Fruit fly (Drosophila melanogaster) whole organism, embryonic: ENCODE results near the gene CG6830.

ENCODE experiments used
- Atf6 ChIP-seq: fragments of 200-800 bp; sonication (Bioruptor generic); IDR thresholded peaks from 2 replicates; pipeline ENCODE4 v1.3.6; 2022; ENCODE audit warnings: missing biosample characterization, missing genetic modification characterization
- Awh ChIP-seq: fragments of 200-800 bp; sonication (Bioruptor generic); IDR thresholded peaks from 2 replicates; pipeline ENCODE4, ENCODE4 v1.3.6; 2022; ENCODE audit warnings: missing biosample characterization, missing genetic modification characterization
- Blimp-1 ChIP-seq: fragments of 200-800 bp; sonication (Bioruptor generic); optimal IDR thresholded peaks from 3 replicates; lab custom pipeline; 2018; ENCODE audit warnings: missing biosample characterization, missing genetic modification characterization, mild to moderate bottlenecking, moderate library complexity, missing genetic modification reagents
- BtbVII ChIP-seq: fragments of 200-800 bp; sonication (Bioruptor generic); optimal IDR thresholded peaks from 3 replicates; lab custom pipeline; 2017; ENCODE audit warnings: missing biosample characterization, mild to moderate bottlenecking, missing genetic modification characterization
- C15 ChIP-seq: fragments of 200-800 bp; sonication (Bioruptor generic); IDR thresholded peaks from 3 replicates; pipeline ENCODE4 v1.3.6; 2022; ENCODE audit warnings: missing biosample characterization, missing genetic modification characterization
- CG10565 ChIP-seq: fragments of 200-800 bp; sonication (Bioruptor generic); optimal IDR thresholded peaks from 3 replicates; lab custom pipeline; 2016; ENCODE audit warnings: missing biosample characterization, mild to moderate bottlenecking, missing genetic modification characterization
- CG11504 ChIP-seq: fragments of 200-800 bp; sonication (Bioruptor generic); optimal IDR thresholded peaks from 3 replicates; lab custom pipeline; 2019; ENCODE audit warnings: missing biosample characterization, mild to moderate bottlenecking, missing genetic modification characterization, moderate library complexity
- CG11696 ChIP-seq: fragments of 200-800 bp; sonication (Bioruptor generic); IDR thresholded peaks from 2 replicates; pipeline ENCODE4 v1.3.6; 2022; ENCODE audit warnings: missing biosample characterization, missing genetic modification characterization
- CG12659 ChIP-seq: fragments of 200-800 bp; sonication (Bioruptor generic); optimal IDR thresholded peaks from 3 replicates; lab custom pipeline; 2017; ENCODE audit warnings: mild to moderate bottlenecking, missing biosample characterization, missing genetic modification reagents, missing genetic modification characterization
- CG13287 ChIP-seq: fragments of 200-800 bp; sonication (Bioruptor generic); IDR thresholded peaks from 2 replicates; pipeline ENCODE4 v1.3.6; 2022; ENCODE audit warnings: missing biosample characterization, missing genetic modification characterization; ENCODE audit not compliant: partially characterized antibody
- CG14965 ChIP-seq: fragments of 200-800 bp; sonication (Bioruptor generic); optimal IDR thresholded peaks from 2 replicates; lab custom pipeline; 2016; ENCODE audit warnings: missing biosample characterization, missing genetic modification characterization, borderline replicate concordance
- CG16815 ChIP-seq: fragments of 200-800 bp; sonication (Bioruptor generic); optimal IDR thresholded peaks from 3 replicates; lab custom pipeline; 2017; ENCODE audit warnings: missing biosample characterization, mild to moderate bottlenecking, missing genetic modification characterization
- CG2202 ChIP-seq: fragments of 200-800 bp; sonication (Bioruptor generic); optimal IDR thresholded peaks from 2 replicates; lab custom pipeline; 2018; ENCODE audit warnings: missing biosample characterization, mild to moderate bottlenecking, missing genetic modification characterization
- CG2875 ChIP-seq: fragments of 200-800 bp; sonication (Bioruptor generic); optimal IDR thresholded peaks from 2 replicates; lab custom pipeline; 2017; ENCODE audit warnings: missing biosample characterization, mild to moderate bottlenecking, missing genetic modification characterization, missing genetic modification reagents
- CG30020 ChIP-seq: fragments of 200-800 bp; optimal IDR thresholded peaks from 2 replicates; lab custom pipeline; 2019; ENCODE audit warnings: missing biosample characterization, mild to moderate bottlenecking, missing genetic modification characterization, moderate library complexity
- CG42726 ChIP-seq: fragments of 200-800 bp; sonication (Bioruptor generic); IDR thresholded peaks from 2 replicates; pipeline ENCODE4 v1.3.6; 2022; ENCODE audit warnings: missing biosample characterization, missing genetic modification characterization; ENCODE audit not compliant: partially characterized antibody
- CG4282 ChIP-seq: fragments of 200-800 bp; sonication (Bioruptor generic); optimal IDR thresholded peaks from 2 replicates; lab custom pipeline; 2016; ENCODE audit warnings: missing biosample characterization, missing genetic modification characterization
- CG6254 ChIP-seq: fragments of 200-800 bp; sonication (Bioruptor generic); optimal IDR thresholded peaks from 3 replicates; lab custom pipeline; 2017; ENCODE audit warnings: mild to moderate bottlenecking, missing biosample characterization, missing genetic modification reagents, missing genetic modification characterization
- CG6654 ChIP-seq: fragments of 200-800 bp; sonication (Bioruptor generic); optimal IDR thresholded peaks from 2 replicates; lab custom pipeline; 2017; ENCODE audit warnings: missing biosample characterization, mild to moderate bottlenecking, missing genetic modification characterization
- CG6813 ChIP-seq: fragments of 200-800 bp; sonication (Bioruptor generic); optimal IDR thresholded peaks from 2 replicates; lab custom pipeline; 2017; ENCODE audit warnings: missing biosample characterization, missing genetic modification characterization, mild to moderate bottlenecking, moderate library complexity, missing genetic modification reagents
- CG8281 ChIP-seq: fragments of 200-800 bp; sonication (Bioruptor generic); optimal IDR thresholded peaks from 2 replicates; lab custom pipeline; 2018; ENCODE audit warnings: missing biosample characterization, mild to moderate bottlenecking, missing genetic modification characterization, moderate library complexity
- CG8478 ChIP-seq: fragments of >200 bp; optimal IDR thresholded peaks from 2 replicates; lab custom pipeline; 2018
- CG9215 ChIP-seq: fragments of 200-800 bp; sonication (Bioruptor generic); IDR thresholded peaks from 2 replicates; pipeline ENCODE4 v1.3.6; 2022; ENCODE audit warnings: missing biosample characterization, missing genetic modification characterization
- Drgx ChIP-seq: fragments of 200-800 bp; sonication (Bioruptor generic); IDR thresholded peaks from 2 replicates; pipeline ENCODE4 v1.3.6; 2022; ENCODE audit warnings: missing biosample characterization, missing genetic modification characterization
- Ets97D ChIP-seq: fragments of 200-800 bp; sonication (Bioruptor generic); optimal IDR thresholded peaks from 3 replicates; lab custom pipeline; 2016; ENCODE audit warnings: missing biosample characterization, missing genetic modification characterization
- Gug ChIP-seq: fragments of 200-800 bp; sonication (Bioruptor generic); IDR thresholded peaks from 4 replicates; pipeline ENCODE4 v1.3.6; 2022; ENCODE audit warnings: missing biosample characterization, missing genetic modification characterization
- Mrtf ChIP-seq: fragments of 200-800 bp; sonication (Bioruptor generic); IDR thresholded peaks from 3 replicates; pipeline ENCODE4 v1.3.6; 2022; ENCODE audit warnings: missing biosample characterization, missing genetic modification characterization
- Trl ChIP-seq, 3 experiments: fragments of >200 bp in 2 of 3; fragments of 200-800 bp in 1 of 3; sonication (Bioruptor generic) in 1 of 3; optimal IDR thresholded peaks; 2 replicates in 1 of 3; 3 replicates in 2 of 3; lab custom pipeline; 2016 to 2017; ENCODE audit warnings: missing biosample characterization in 1 of 3, missing genetic modification characterization in 1 of 3
- chinmo ChIP-seq: fragments of 200-800 bp; sonication (Bioruptor generic); IDR thresholded peaks from 4 replicates; pipeline ENCODE4 v1.3.6; 2022; ENCODE audit warnings: missing biosample characterization, missing genetic modification characterization; ENCODE audit not compliant: partially characterized antibody
- dan ChIP-seq: fragments of 200-800 bp; sonication (Bioruptor generic); IDR thresholded peaks from 2 replicates; pipeline ENCODE4 v1.3.6; 2022; ENCODE audit warnings: missing biosample characterization, missing genetic modification characterization
- danr ChIP-seq: fragments of 200-800 bp; sonication (Bioruptor generic); IDR thresholded peaks from 2 replicates; pipeline ENCODE4 v1.3.6; 2022; ENCODE audit warnings: missing biosample characterization, missing genetic modification characterization
- dysf ChIP-seq: fragments of 200-800 bp; sonication (Bioruptor generic); IDR thresholded peaks from 3 replicates; pipeline ENCODE4 v1.3.6; 2022; ENCODE audit warnings: missing biosample characterization, missing genetic modification characterization
- her ChIP-seq: fragments of 200-800 bp; sonication (Bioruptor generic); optimal IDR thresholded peaks from 2 replicates; lab custom pipeline; 2016; ENCODE audit warnings: missing biosample characterization, missing genetic modification characterization
- hth ChIP-seq: fragments of >200 bp; optimal IDR thresholded peaks from 2 replicates; lab custom pipeline; 2017; ENCODE audit warnings: inconsistent platforms
- jigr1 ChIP-seq: fragments of 200-800 bp; sonication (Bioruptor generic); IDR thresholded peaks from 3 replicates; pipeline ENCODE4 v1.3.6; 2022; ENCODE audit warnings: missing biosample characterization, missing genetic modification characterization
- jumu ChIP-seq: fragments of 200-800 bp; sonication (Bioruptor generic); optimal IDR thresholded peaks from 3 replicates; lab custom pipeline; 2016; ENCODE audit warnings: missing biosample characterization, missing genetic modification characterization
- lab ChIP-seq: fragments of 200-800 bp; sonication (Bioruptor generic); optimal IDR thresholded peaks from 3 replicates; lab custom pipeline; 2017; ENCODE audit warnings: missing biosample characterization, missing genetic modification characterization, mild to moderate bottlenecking, moderate library complexity, missing genetic modification reagents
- oc ChIP-seq: fragments of 200-800 bp; sonication (Bioruptor generic); optimal IDR thresholded peaks from 2 replicates; lab custom pipeline; 2018; ENCODE audit warnings: missing biosample characterization, mild to moderate bottlenecking, missing genetic modification characterization, moderate library complexity
- otp ChIP-seq: fragments of 200-800 bp; sonication (Bioruptor generic); IDR thresholded peaks from 3 replicates; pipeline ENCODE4, ENCODE4 v1.3.6; 2022; ENCODE audit warnings: missing biosample characterization, missing genetic modification characterization
- peb ChIP-seq: fragments of 200-800 bp; sonication (Bioruptor generic); IDR thresholded peaks from 2 replicates; pipeline ENCODE4 v1.3.6; 2022; ENCODE audit warnings: missing biosample characterization, missing genetic modification characterization
- psq ChIP-seq: fragments of 200-800 bp; sonication (Bioruptor generic); optimal IDR thresholded peaks from 2 replicates; lab custom pipeline; 2017; ENCODE audit warnings: missing biosample characterization, missing genetic modification characterization
- ranshi ChIP-seq: fragments of 200-800 bp; sonication (Bioruptor generic); IDR thresholded peaks from 2 replicates; pipeline ENCODE4 v1.3.6; 2022; ENCODE audit warnings: missing biosample characterization, missing genetic modification characterization
- repo ChIP-seq: fragments of 200-800 bp; sonication (Bioruptor generic); optimal IDR thresholded peaks from 2 replicates; lab custom pipeline; 2016; ENCODE audit warnings: missing biosample characterization, missing genetic modification characterization
- rib ChIP-seq: fragments of 200-800 bp; sonication (Bioruptor generic); IDR thresholded peaks from 2 replicates; pipeline ENCODE4 v1.3.6; 2022; ENCODE audit warnings: missing biosample characterization, missing genetic modification characterization
- ro ChIP-seq: fragments of 200-800 bp; sonication (Bioruptor generic); IDR thresholded peaks from 2 replicates; pipeline ENCODE4 v1.3.6; 2022; ENCODE audit warnings: missing biosample characterization, missing genetic modification characterization
- salm ChIP-seq: fragments of 200-800 bp; sonication (Bioruptor generic); optimal IDR thresholded peaks from 2 replicates; lab custom pipeline; 2018; ENCODE audit warnings: missing biosample characterization, mild to moderate bottlenecking, missing genetic modification characterization
- sima ChIP-seq: fragments of 200-800 bp; sonication (Bioruptor generic); optimal IDR thresholded peaks from 2 replicates; lab custom pipeline; 2016; ENCODE audit warnings: missing biosample characterization, missing genetic modification characterization
- tap ChIP-seq: fragments of 200-800 bp; optimal IDR thresholded peaks from 3 replicates; lab custom pipeline; 2019; ENCODE audit warnings: missing biosample characterization, mild to moderate bottlenecking, missing genetic modification characterization, moderate library complexity
- tio ChIP-seq: fragments of 200-800 bp; sonication (Bioruptor generic); optimal IDR thresholded peaks from 2 replicates; lab custom pipeline; 2017; ENCODE audit warnings: missing biosample characterization, missing genetic modification characterization, inconsistent platforms
- trh ChIP-seq: fragments of 200-800 bp; sonication (Bioruptor generic); optimal IDR thresholded peaks from 2 replicates; lab custom pipeline; 2016; ENCODE audit warnings: missing biosample characterization, missing genetic modification characterization
- vvl ChIP-seq: fragments of 200-800 bp; sonication (Bioruptor generic); IDR thresholded peaks from 2 replicates; pipeline ENCODE4 v1.3.6; 2022; ENCODE audit warnings: missing biosample characterization, missing genetic modification characterization
- z ChIP-seq: fragments of 200-800 bp; sonication (Bioruptor generic); IDR thresholded peaks from 3 replicates; pipeline ENCODE4 v1.3.6; 2022; ENCODE audit warnings: missing biosample characterization, missing genetic modification characterization

The CG6830 gene

dm6 chr3R:11646826-11647225 is 37.3 kb downstream of the CG6830 start:
- TF ChIP-seq Drgx (GFP tag; lab: Robert Waterston, UW): 0 out of 2 replicates have a peak, but pooled peaks have one; percentile 23
- no peak for TF ChIP-seq CG11504 (tag; lab: Kevin White, UChicago)
- TF ChIP-seq CG6813: no peak
- TF ChIP-seq CG2875 (GFP tag; lab: Kevin White, UChicago): no peak
- TF ChIP-seq CG11696 (GFP tag; lab: Robert Waterston, UW): no peak
- TF ChIP-seq repo (GFP tag; lab: Kevin White, UChicago): no peak
- no peak for TF ChIP-seq Mrtf (GFP tag; lab: Robert Waterston, UW)
- TF ChIP-seq tio (GFP tag; lab: Kevin White, UChicago): no peak
- no peak for TF ChIP-seq CG8478 (lab: Kevin White, UChicago)
- no peak for TF ChIP-seq jumu (GFP tag; lab: Kevin White, UChicago)
- TF ChIP-seq CG4282: no peak
- no peak for TF ChIP-seq CG6254 (GFP tag; lab: Kevin White, UChicago)
- TF ChIP-seq Trl (optimal IDR thresholded peaks at IDR 0.05; lab: Kevin White, UChicago): peak in 1 of 2 experiments; percentile 34
- TF ChIP-seq Trl (GFP tag; optimal IDR thresholded peaks at IDR 0.05; lab: Kevin White, UChicago): no peak
- TF ChIP-seq z (GFP tag; lab: Robert Waterston, UW): no peak
- TF ChIP-seq hth: no peak
- TF ChIP-seq dan (GFP tag; lab: Robert Waterston, UW): no peak
- no peak for TF ChIP-seq CG12659 (GFP tag; lab: Kevin White, UChicago)
- 0 out of 3 replicates have a peak, but pooled peaks have one; percentile 4 for TF ChIP-seq otp (GFP tag; lab: Robert Waterston, UW)
- no peak for TF ChIP-seq BtbVII (GFP tag; lab: Kevin White, UChicago)
- TF ChIP-seq salm: no peak
- TF ChIP-seq psq: no peak
- TF ChIP-seq Awh (GFP tag; lab: Robert Waterston, UW): no peak
- TF ChIP-seq danr (GFP tag; lab: Robert Waterston, UW): no peak
- no peak for TF ChIP-seq CG10565 (GFP tag; lab: Kevin White, UChicago)
- TF ChIP-seq dysf: no peak
- no peak for TF ChIP-seq CG42726 (GFP tag; lab: Robert Waterston, UW)
- no peak for TF ChIP-seq oc (tag; lab: Kevin White, UChicago)
- no peak for TF ChIP-seq her (GFP tag; lab: Kevin White, UChicago)
- no peak for TF ChIP-seq CG16815 (GFP tag; lab: Kevin White, UChicago)
- TF ChIP-seq CG8281: no peak
- TF ChIP-seq C15 (GFP tag; lab: Robert Waterston, UW): no peak
- no peak for TF ChIP-seq CG6654
- TF ChIP-seq Atf6 (GFP tag; lab: Robert Waterston, UW): no peak
- no peak for TF ChIP-seq peb (GFP tag; lab: Robert Waterston, UW)
- TF ChIP-seq CG14965 (GFP tag; lab: Kevin White, UChicago): no peak
- TF ChIP-seq vvl (GFP tag; lab: Robert Waterston, UW): no peak
- peak; percentile 20; the same call in 1 of the 2 replicates for TF ChIP-seq CG13287 (GFP tag; lab: Robert Waterston, UW)
- no peak for TF ChIP-seq tap (tag; lab: Kevin White, UChicago)
- no peak for TF ChIP-seq CG30020 (tag; lab: Kevin White, UChicago)
- TF ChIP-seq jigr1 (GFP tag; lab: Robert Waterston, UW): no peak
- no peak for TF ChIP-seq CG9215 (GFP tag; lab: Robert Waterston, UW)
- no peak for TF ChIP-seq CG2202
- no peak for TF ChIP-seq trh (GFP tag; lab: Kevin White, UChicago)
- 0 out of 4 replicates have a peak, but pooled peaks have one; percentile 74 for TF ChIP-seq chinmo
- TF ChIP-seq lab (GFP tag; lab: Kevin White, UChicago): no peak
- no peak for TF ChIP-seq Gug
- no peak for TF ChIP-seq ro
- TF ChIP-seq rib (GFP tag; lab: Robert Waterston, UW): no peak
- no peak for TF ChIP-seq Ets97D
- TF ChIP-seq Blimp-1 (GFP tag; lab: Kevin White, UChicago): no peak
- no peak for TF ChIP-seq sima (GFP tag; lab: Kevin White, UChicago)
- TF ChIP-seq ranshi (GFP tag; lab: Robert Waterston, UW): no peak
